Fruit fly (Drosophila melanogaster) ovary, adult (tissue): Measurements from ENCODE around the gene CG1764.

Experiments
- CG17801 ChIP-seq: fragments of 200-800 bp; optimal IDR thresholded peaks from 2 replicates; lab custom pipeline; 2019; ENCODE audit warnings: missing biosample characterization, mild to moderate bottlenecking, missing genetic modification characterization, moderate library complexity; ENCODE audit not compliant: partially characterized antibody

The CG1764 gene

DNA sequence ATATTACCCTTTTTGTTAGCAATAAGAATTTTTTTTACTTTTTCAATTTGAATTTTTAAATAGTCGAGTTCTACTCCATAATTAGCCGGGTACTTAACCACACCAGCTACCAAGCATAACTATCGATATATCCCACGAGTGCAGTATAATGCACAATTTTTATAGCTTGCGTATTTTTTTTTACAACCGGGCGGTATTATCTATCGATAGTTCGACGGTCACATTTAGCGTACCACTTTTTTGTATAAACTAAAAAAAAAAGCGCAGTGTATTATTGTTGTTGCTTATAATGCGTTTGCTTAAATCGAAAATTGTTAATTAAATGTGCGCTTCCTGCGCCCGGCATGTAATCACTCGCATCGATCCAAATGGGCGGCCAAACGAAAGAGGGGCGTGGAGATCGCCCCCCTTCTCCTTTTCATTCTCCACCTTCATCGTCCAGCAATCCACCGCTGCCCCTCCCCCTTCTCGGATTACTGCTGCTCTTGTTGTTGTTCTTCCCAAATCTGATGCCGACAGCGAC is 14.3 kb downstream of the CG1764 start, which contains the start of gene Remo:
Gene Remo, plus strand, starts transcription at position 198 of the 523 bp plus-strand sequence.
- TF ChIP-seq CG17801: no peak

DNA sequence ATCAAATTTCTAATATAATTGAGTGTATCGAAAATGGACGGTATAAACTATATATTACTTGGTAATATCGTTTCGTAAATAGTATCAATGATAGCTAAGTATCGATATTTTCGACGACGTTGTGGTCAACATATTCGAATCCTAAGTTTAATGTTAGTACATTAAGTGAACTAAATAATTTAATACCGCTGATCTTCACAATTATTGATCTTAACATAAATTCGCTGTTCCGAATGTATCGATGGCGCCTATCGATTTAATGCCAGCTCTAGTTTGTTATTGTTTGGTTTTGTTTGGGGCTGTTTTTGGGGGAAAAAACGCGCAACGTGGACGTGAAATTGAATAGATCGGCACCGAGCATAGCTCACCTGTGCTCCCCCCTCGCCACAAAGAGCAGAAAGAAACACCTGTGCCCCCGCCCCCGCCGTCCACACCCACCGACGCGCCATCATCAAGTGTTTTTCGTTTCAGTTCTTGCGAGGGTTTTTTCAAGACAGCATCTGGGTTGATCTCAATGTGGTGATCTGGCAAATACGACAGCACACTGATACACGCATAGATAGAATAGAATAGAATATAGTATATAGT is 16.4 kb downstream of the CG1764 start:
- TF ChIP-seq CG17801: no peak

DNA sequence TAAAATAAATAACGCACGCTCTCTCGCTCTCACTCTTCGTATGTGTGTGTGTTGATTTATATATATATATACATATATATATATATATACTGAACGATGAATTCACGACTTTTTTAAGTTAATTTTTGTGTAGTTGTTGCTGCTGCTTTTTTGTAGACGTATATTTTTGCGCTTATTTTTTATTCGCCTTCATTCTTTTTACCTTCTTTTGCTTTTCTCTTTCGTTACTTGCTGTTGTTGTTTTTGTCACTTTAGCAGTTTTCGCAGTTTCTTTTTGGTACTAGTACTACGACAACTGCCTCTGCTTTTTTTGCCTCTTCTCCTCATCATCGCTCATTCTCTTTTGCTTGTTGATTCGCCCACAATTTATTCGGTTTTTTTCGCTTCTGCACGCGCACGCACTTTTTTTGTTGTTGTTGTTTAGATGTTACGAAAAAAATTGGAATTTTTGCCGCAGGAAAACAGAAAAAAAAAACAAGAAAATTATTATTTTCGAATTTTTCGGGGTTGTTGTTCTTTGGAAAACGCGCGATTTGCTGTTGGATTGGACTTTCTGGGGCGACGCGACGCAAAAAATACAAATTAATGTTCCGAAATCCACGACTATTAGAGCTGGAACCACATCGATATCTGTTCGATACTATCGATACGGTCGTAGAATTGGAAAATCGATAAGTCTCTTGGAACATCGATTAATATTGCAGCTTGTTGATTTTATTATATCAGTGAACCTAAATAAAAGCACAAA is 17.0 kb downstream of the CG1764 start, which contains the start of the genes HDAC4 and CG15743:
Gene HDAC4, minus strand, starts transcription at position 632 of the 748 bp plus-strand sequence.
Gene CG15743, plus strand, starts transcription at position 707 of the 748 bp plus-strand sequence.
- peak; percentile 99 for TF ChIP-seq CG17801

DNA sequence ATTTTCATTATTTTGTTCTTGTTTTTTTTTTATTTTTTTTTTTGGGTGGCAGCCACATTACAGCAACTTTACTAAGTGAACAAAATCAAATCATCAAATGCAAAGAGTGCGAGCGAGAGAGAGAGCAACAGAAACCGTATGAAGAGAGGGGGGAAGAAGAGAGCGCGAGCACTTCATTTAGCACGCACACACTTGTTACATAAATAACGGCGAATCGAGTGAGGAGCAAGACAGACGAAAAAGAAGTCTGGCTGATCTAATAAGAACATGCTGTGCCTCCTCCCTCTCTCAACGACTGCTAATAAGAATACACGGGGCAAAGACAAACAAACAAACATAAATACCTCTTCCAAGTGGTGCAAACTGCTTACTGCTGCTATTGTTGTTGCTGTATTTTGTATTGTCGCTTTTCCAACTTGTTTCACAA is 17.7 kb downstream of the CG1764 start:
- no peak for TF ChIP-seq CG17801

DNA sequence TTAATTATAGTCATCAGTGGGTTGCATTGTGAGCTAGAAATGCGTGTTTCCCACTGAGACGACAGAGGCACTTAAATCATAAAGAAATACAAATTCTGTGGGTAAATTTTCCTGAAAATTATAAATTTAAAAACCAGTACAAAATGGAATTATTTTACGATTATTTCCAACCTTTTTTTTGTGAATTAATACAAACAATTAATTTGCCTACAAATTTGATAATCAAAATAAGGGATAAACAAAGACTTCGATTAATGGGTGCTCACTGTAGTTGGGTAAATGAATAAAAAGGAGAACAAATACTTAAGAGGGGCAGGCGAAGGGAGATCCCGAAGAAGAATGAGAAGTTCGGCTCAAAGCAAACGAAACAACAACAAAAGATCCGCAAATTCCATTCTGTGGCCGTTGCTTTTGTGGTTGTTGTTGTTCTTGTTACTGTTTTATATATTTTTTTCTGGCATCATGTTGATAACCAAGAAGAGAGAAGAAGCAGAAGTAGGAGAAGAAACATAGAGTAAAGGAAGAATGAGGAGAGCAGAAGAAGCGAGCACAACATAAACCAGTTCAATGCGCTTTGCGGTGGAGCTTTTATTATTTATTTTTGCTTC is 18.2 kb downstream of the CG1764 start:
- no peak for TF ChIP-seq CG17801

DNA sequence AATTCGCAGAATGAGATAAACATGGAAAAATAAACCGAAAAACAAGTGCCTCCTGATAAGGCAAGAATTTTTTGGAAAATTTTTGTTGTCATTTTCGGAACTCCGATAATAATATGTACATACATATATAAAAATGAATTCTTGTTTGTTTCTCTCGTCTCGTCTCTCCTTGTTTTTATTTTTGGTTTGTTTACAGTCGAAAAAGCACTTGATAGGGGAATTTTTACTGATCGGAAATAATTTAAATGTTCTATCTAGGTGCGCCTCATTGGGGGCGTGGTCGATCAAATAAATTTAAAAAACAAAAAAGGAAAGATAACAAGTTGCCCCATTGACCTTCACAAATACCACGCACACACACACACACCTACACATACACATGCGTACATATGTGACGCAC is 19.5 kb downstream of the CG1764 start:
- no peak for TF ChIP-seq CG17801

DNA sequence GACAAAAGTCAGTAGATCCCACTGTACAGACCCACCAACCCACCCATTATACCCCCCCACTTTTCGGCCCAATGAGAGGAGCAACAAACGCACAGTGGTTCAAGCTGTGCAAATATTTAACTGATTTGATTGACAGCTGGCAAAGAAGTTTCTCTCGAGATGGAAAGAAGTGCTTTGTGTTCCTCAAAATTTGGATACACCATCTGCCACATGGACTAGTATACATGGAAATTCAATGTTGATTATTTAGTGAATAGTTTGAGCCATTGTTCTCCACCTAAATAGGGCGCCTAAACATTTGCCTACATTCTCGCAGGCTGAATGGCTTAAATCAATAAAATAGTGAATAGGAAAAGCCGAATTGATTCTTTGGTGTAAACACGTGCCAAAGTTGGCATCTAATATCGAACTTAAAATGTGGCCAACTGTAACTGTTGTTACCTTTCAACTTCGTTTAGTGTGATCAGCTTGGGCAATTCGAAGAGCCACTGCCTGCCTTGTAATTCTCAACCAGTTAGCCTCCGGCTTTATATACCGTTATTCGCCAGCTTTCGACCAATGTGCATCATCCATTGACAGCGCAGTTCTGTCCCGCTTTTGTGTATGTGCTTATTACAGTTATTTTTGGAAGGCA is 20.9 kb downstream of the CG1764 start:
- no peak for TF ChIP-seq CG17801

DNA sequence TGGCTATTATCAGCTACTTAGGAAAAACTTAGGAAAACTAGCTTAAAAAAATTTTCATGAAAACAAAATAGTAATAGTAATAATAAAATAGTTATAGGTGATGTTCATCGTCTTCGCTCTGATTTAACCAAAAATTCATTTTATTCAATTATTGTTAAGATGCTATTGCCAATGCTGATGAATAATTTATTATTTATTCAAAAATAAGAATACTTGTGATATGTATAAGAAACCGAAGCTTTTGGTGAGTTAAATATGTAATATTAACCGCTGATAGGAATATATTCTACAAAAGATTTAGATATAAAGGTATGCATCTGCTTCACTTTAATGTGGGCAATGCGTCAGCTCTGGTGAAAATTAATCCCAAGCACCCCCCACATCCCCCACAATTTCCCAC is 21.5 kb downstream of the CG1764 start:
- TF ChIP-seq CG17801: no peak

DNA sequence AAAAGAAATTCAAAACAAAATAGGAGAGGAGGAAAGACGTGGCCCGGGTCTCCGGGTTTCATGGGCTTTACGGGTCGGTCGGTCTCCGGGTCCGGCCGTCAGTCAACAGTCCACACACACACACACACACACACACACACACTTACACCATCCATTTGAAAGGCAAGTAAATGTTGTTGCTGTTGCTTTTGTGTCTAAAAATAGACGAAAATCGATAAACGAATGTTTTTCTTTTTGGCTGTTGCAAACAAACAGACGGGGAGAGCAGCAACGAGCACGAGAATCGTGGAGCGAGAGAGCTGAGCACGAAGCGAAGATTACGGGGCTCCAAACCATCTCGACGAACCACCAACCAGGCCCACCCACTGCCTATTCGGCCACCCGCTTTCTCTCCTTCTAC is 22.0 kb downstream of the CG1764 start:
- no peak for TF ChIP-seq CG17801

DNA sequence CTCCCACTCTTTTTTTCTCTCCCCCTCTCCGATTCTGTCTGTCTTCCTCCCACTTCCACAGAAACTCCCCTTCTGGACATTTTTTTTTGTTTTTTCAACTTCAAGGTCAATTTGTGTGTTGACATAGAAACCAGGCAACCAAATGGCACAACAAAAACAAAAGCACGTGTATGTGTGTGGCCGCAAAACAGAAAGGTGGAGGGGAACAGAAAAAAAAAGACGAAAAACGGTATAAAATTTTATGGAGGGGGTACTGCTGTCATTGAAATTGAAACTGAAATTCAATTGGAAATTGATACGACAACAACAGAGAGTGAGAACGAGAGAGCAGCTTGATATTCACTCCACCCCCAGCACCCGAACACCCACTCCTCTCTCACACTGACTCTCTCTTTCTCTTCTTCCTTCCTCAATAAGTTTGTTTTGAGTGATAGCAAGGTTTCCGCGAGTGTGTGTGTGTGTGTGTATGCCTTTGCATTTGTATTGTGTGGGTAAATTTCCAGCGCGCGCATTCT is 23.7 kb downstream of the CG1764 start:
- no peak for TF ChIP-seq CG17801

DNA sequence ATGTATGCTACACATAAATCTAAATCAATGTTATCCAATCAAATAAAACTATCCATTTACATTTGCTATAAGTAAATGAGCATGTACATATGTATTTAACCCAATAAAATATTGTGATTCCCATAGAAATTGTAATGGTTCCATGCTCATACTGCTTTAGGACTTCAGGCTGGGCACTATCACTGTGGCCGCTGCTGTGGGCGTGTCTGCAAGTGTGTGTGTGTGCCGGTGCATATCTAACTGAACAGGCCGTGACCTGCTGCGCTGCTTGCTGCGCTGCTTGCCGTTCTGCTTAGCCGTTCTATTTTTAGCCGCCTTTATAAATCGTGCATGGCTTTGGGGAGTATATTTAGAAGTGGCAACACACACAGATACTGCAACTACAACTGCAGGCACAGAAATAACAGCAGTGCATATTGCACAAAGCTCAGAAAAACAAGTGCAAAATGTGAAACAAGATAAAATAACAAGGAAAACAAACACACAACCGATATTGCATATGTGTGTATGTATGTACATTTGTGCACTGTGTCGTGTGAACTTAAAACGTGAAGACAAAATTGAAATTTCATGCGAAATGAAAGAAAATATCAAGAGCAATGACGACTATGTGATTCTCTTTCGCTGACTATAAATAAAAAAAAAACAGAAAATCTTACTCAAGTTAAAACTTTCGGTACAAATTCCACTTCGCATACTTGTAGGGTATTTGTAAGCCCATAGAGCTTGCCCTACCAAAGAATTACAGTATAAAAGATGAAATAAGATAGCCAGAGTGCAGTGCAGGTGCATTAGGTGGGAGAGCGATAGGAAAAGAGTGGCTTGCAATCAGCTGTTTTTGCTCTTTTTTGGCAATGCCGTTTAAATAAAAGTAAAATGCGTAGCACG is 24.4 kb downstream of the CG1764 start:
- peak; percentile 85 for TF ChIP-seq CG17801

DNA sequence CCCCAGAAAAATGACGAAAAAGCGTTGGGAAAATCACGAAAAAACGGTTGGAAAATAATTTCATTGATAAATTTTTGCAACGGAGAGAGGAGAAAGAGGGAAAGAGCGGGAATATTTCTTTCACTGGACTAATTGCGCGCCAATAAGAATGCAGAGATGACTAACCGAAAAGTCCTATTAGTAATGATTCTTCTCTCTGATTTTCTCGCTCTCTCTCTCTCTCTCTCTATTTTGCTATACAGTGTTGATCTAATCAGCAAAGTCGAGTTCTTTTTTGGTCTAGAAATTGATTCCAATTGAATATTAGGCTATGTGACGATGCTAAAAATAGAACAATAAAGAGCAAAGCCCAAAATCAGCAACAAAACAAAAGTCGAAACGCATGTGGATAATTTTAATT is 25.1 kb downstream of the CG1764 start:
- TF ChIP-seq CG17801: no peak

DNA sequence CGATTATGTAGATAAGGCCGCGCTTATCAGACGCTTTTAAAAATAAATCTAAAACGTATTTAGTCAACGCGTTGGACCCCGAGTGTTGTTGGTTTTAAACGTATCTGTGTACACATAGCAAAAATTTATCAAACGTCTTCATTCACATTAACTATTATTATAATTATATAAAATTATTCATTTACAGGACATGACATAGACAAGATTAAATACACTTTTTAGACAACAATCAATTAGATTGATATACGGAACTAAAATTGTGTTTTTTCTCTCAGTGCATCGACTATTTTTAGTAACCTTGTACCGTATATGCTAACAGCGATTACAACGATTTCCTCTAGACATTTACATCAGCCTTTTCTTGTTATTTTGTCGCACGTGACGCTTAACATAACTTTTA is 25.5 kb downstream of the CG1764 start:
- TF ChIP-seq CG17801: peak; percentile 87

DNA sequence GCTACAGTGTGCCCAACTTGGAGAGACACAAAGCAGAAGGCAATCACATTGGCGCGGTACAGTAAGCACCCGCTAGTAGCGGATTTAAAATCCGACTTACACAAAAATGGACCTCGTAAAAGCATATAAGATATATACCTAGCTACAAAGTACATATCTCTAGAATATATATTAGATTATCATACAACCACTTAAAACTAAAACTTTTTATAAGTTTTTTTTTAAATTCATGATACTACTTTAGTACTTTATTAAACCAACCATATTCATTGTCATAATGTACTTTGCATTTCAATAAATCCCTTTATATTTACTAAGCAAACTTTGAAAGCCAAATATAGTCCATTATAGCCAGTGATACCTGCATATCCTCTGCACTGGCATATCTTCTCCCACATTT is 27.1 kb downstream of the CG1764 start:
- TF ChIP-seq CG17801: peak; percentile 33

DNA sequence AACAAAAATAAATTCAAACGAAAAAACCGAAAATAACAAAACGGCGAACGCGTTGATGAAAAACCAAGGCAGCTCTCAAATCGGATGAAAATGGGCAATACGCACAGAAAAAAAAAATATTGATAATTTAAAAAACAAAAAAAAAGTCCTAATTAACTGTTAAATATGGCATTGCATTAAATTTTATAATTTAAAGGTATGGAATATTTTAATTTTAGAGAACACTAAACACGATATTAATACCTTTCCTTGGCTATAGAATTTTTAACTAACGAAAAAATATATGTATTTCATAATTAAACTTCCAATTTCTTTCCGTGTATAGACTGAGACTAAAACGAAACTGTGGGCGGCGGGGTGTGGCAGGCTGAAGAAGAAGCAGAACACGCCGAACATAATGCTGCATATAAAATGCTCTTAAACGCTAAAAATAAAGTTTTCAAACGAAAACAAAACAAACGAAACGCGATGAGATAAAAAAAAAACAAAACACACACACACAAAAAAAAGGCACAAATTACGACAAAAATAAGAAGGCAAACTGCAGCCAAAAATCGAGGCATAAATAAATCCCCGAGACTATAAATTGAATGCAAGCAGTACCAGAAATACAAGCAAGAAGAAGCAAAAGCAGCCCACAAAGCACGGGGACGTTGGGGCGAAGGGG is 27.7 kb downstream of the CG1764 start:
- no peak for TF ChIP-seq CG17801
